Worm (Caenorhabditis elegans): ENCODE results near the gene Y54G9A.9.

- TF ChIP-seq ctbp-1 (GFP tag; IDR thresholded peaks at IDR 0.05) (no peak), snpc-4 (tag; optimal IDR thresholded peaks at IDR 0.05) (no peak), egl-27 (tag; optimal IDR thresholded peaks at IDR 0.05) (no peak), saeg-2 (GFP tag; IDR thresholded peaks at IDR 0.05) (no peak), fkh-10 (GFP tag; optimal IDR thresholded peaks at IDR 0.05) (no peak), jun-1 (tag; optimal IDR thresholded peaks at IDR 0.05) (no peak), cey-2 (tag; optimal IDR thresholded peaks at IDR 0.05; ENCODE audit: borderline replicate concordance, insufficient read depth) (no peak), skn-1 (tag; optimal IDR thresholded peaks at IDR 0.05) (no peak), zag-1 (tag; optimal IDR thresholded peaks at IDR 0.05) (no peak), nhr-11 (tag; optimal IDR thresholded peaks at IDR 0.05) (no peak), Y48G9A.11 (GFP tag; IDR thresholded peaks at IDR 0.05) (no peak), mdl-1 (tag; optimal IDR thresholded peaks at IDR 0.05) (no peak)
Measured at ce11 chrII:13736089-13736488, 6.6 kb downstream of the Y54G9A.9 start, which contains the start of gene R06B9.5.

Data from whole organism, L4 larva.